Fruit fly (Drosophila melanogaster) whole organism, embryonic: ENCODE data around the gene RpL13.

ENCODE experiments used
- Bgb ChIP-seq: fragments of 200-800 bp; sonication (Bioruptor generic); IDR thresholded peaks from 2 replicates; pipeline ENCODE4 v1.3.6; 2022; ENCODE audit warnings: missing biosample characterization, missing genetic modification characterization; ENCODE audit not compliant: partially characterized antibody
- Blimp-1 ChIP-seq: fragments of 200-800 bp; sonication (Bioruptor generic); optimal IDR thresholded peaks from 3 replicates; lab custom pipeline; 2018; ENCODE audit warnings: missing biosample characterization, missing genetic modification characterization, mild to moderate bottlenecking, moderate library complexity, missing genetic modification reagents
- CG16779 ChIP-seq: fragments of 200-800 bp; sonication (Bioruptor generic); IDR thresholded peaks from 2 replicates; pipeline ENCODE4 v1.3.6; 2022; ENCODE audit warnings: missing biosample characterization, missing genetic modification characterization
- CG17361 ChIP-seq: fragments of 200-800 bp; sonication (Bioruptor generic); IDR thresholded peaks from 3 replicates; pipeline ENCODE4 v1.3.6; 2022; ENCODE audit warnings: missing biosample characterization, missing genetic modification characterization
- CG18262 ChIP-seq: fragments of 200-800 bp; optimal IDR thresholded peaks from 3 replicates; lab custom pipeline; 2019; ENCODE audit warnings: missing biosample characterization, mild to moderate bottlenecking, missing genetic modification characterization, moderate library complexity
- CG18599 ChIP-seq: fragments of 200-800 bp; sonication (Bioruptor generic); optimal IDR thresholded peaks from 3 replicates; lab custom pipeline; 2017; ENCODE audit warnings: missing biosample characterization, missing genetic modification characterization, mild to moderate bottlenecking, moderate library complexity, missing genetic modification reagents
- CG31365 ChIP-seq: fragments of 200-800 bp; sonication (Bioruptor generic); optimal IDR thresholded peaks from 2 replicates; lab custom pipeline; 2018; ENCODE audit warnings: missing biosample characterization, mild to moderate bottlenecking, missing genetic modification characterization
- CG31388 ChIP-seq: fragments of 200-800 bp; sonication (Bioruptor generic); optimal IDR thresholded peaks from 2 replicates; lab custom pipeline; 2016; ENCODE audit warnings: missing biosample characterization, missing genetic modification characterization
- CG32532 ChIP-seq: fragments of 200-800 bp; sonication (Bioruptor generic); IDR thresholded peaks from 2 replicates; pipeline ENCODE4 v1.3.6; 2022; ENCODE audit warnings: missing biosample characterization, missing genetic modification characterization
- CG4707 ChIP-seq: fragments of 200-800 bp; sonication (Bioruptor generic); optimal IDR thresholded peaks from 2 replicates; lab custom pipeline; 2018; ENCODE audit warnings: missing biosample characterization, mild to moderate bottlenecking, missing genetic modification characterization, moderate library complexity
- CG9797 ChIP-seq: fragments of 200-800 bp; sonication (Bioruptor generic); optimal IDR thresholded peaks from 3 replicates; lab custom pipeline; 2018; ENCODE audit warnings: missing biosample characterization, mild to moderate bottlenecking, missing genetic modification characterization
- Chrac-16 ChIP-seq: fragments of 200-800 bp; sonication (Bioruptor generic); optimal IDR thresholded peaks from 3 replicates; lab custom pipeline; 2016; ENCODE audit warnings: missing biosample characterization, missing genetic modification characterization
- Dip3 ChIP-seq: fragments of 200-800 bp; sonication (Bioruptor generic); optimal IDR thresholded peaks from 3 replicates; lab custom pipeline; 2016; ENCODE audit warnings: missing biosample characterization, missing genetic modification characterization
- Doc2 ChIP-seq: fragments of 200-800 bp; sonication (Bioruptor generic); IDR thresholded peaks from 2 replicates; pipeline ENCODE4 v1.3.6; 2022; ENCODE audit warnings: missing biosample characterization, missing genetic modification characterization
- Eip74EF ChIP-seq, 2 experiments: fragments of 200-800 bp in 1 of 2; fragments of >200 bp in 1 of 2; sonication (Bioruptor generic) in 1 of 2; optimal IDR thresholded peaks; 2 replicates each; lab custom pipeline; 2017 to 2019; ENCODE audit warnings: missing biosample characterization in 2 of 2, missing genetic modification characterization in 2 of 2, mild to moderate bottlenecking in 1 of 2, moderate library complexity in 1 of 2
- Ets97D ChIP-seq: fragments of 200-800 bp; sonication (Bioruptor generic); optimal IDR thresholded peaks from 3 replicates; lab custom pipeline; 2016; ENCODE audit warnings: missing biosample characterization, missing genetic modification characterization
- Fer3 ChIP-seq: fragments of 200-800 bp; sonication (Bioruptor generic); optimal IDR thresholded peaks from 2 replicates; lab custom pipeline; 2018; ENCODE audit warnings: missing biosample characterization, mild to moderate bottlenecking, missing genetic modification characterization, moderate library complexity
- GATAe ChIP-seq: fragments of 200-800 bp; sonication (Bioruptor generic); conservative IDR thresholded peaks from 2 replicates; pipeline ENCODE4 v1.3.6; 2022; ENCODE audit warnings: missing biosample characterization, missing genetic modification characterization
- Gsc ChIP-seq: fragments of 200-800 bp; sonication (Bioruptor generic); IDR thresholded peaks from 2 replicates; pipeline ENCODE4 v1.3.6; 2022; ENCODE audit warnings: missing biosample characterization, missing genetic modification characterization
- HHEX ChIP-seq: fragments of 200-800 bp; sonication (Bioruptor generic); optimal IDR thresholded peaks from 3 replicates; lab custom pipeline; 2017; ENCODE audit warnings: missing biosample characterization, mild to moderate bottlenecking, missing genetic modification characterization, missing genetic modification reagents
- Hand ChIP-seq: fragments of 200-800 bp; sonication (Bioruptor generic); optimal IDR thresholded peaks from 2 replicates; lab custom pipeline; 2017; ENCODE audit warnings: mild to moderate bottlenecking, missing biosample characterization, missing genetic modification reagents, missing genetic modification characterization
- Nf-YC ChIP-seq: fragments of 200-800 bp; optimal IDR thresholded peaks from 3 replicates; lab custom pipeline; 2019; ENCODE audit warnings: missing biosample characterization, mild to moderate bottlenecking, missing genetic modification characterization, moderate library complexity
- NfI ChIP-seq: fragments of 200-800 bp; sonication (Bioruptor generic); optimal IDR thresholded peaks from 3 replicates; lab custom pipeline; 2018; ENCODE audit warnings: missing biosample characterization, mild to moderate bottlenecking, missing genetic modification characterization, moderate library complexity
- PHDP ChIP-seq: fragments of 200-800 bp; sonication (Bioruptor generic); optimal IDR thresholded peaks from 3 replicates; lab custom pipeline; 2018; ENCODE audit warnings: missing biosample characterization, mild to moderate bottlenecking, missing genetic modification characterization, moderate library complexity
- Usf ChIP-seq: fragments of 200-800 bp; sonication (Bioruptor generic); optimal IDR thresholded peaks from 2 replicates; lab custom pipeline; 2017; ENCODE audit warnings: missing genotype, missing biosample characterization, missing genetic modification characterization
- Vsx1 ChIP-seq: fragments of 200-800 bp; sonication (Bioruptor generic); optimal IDR thresholded peaks from 2 replicates; lab custom pipeline; 2017; ENCODE audit warnings: missing biosample characterization, mild to moderate bottlenecking, missing genetic modification characterization, missing genetic modification reagents
- ab ChIP-seq: fragments of 200-800 bp; sonication (Bioruptor generic); optimal IDR thresholded peaks from 2 replicates; lab custom pipeline; 2016; ENCODE audit warnings: missing biosample characterization, missing genetic modification characterization
- amos ChIP-seq: fragments of 200-800 bp; sonication (Bioruptor generic); IDR thresholded peaks from 2 replicates; pipeline ENCODE4 v1.3.6; 2022; ENCODE audit warnings: missing biosample characterization, missing genetic modification characterization; ENCODE audit not compliant: partially characterized antibody
- cad ChIP-seq: fragments of >200 bp; optimal IDR thresholded peaks from 2 replicates; lab custom pipeline; 2017; ENCODE audit warnings: missing biosample characterization, missing genetic modification characterization
- cas ChIP-seq: fragments of 200-800 bp; sonication (Bioruptor generic); IDR thresholded peaks from 2 replicates; pipeline ENCODE4 v1.3.6; 2022; ENCODE audit warnings: missing biosample characterization, missing genetic modification characterization
- dan ChIP-seq: fragments of 200-800 bp; sonication (Bioruptor generic); IDR thresholded peaks from 2 replicates; pipeline ENCODE4 v1.3.6; 2022; ENCODE audit warnings: missing biosample characterization, missing genetic modification characterization
- dmrt99B ChIP-seq: fragments of 200-800 bp; sonication (Bioruptor generic); optimal IDR thresholded peaks from 2 replicates; lab custom pipeline; 2018; ENCODE audit warnings: missing biosample characterization, mild to moderate bottlenecking, missing genetic modification characterization, moderate library complexity
- ftz-f1 ChIP-seq: fragments of 200-800 bp; sonication (Bioruptor generic); optimal IDR thresholded peaks from 2 replicates; lab custom pipeline; 2016; ENCODE audit warnings: missing biosample characterization, missing genetic modification characterization
- hkb ChIP-seq, 2 experiments: fragments of 200-800 bp in 1 of 2; fragments of >200 bp in 1 of 2; sonication (Bioruptor generic) in 1 of 2; IDR thresholded peaks in 1 of 2; optimal IDR thresholded peaks in 1 of 2; 2 replicates each; pipeline versions ENCODE4 v1.3.6 to Lab custom; 2017 to 2022; ENCODE audit warnings: missing biosample characterization in 1 of 2, missing genetic modification characterization in 1 of 2
- lov ChIP-seq, 2 experiments: fragments of 200-800 bp in 1 of 2; fragments of >200 bp in 1 of 2; sonication (Bioruptor generic) in 1 of 2; IDR thresholded peaks in 1 of 2; optimal IDR thresholded peaks in 1 of 2; 2 replicates in 1 of 2; 3 replicates in 1 of 2; pipeline versions ENCODE4 v1.3.6 to Lab custom; 2017 to 2022; ENCODE audit warnings: missing biosample characterization in 1 of 2, missing genetic modification characterization in 1 of 2
- mld ChIP-seq: fragments of 200-800 bp; sonication (Bioruptor generic); IDR thresholded peaks from 3 replicates; pipeline ENCODE4 v1.3.6; 2022; ENCODE audit warnings: missing biosample characterization, missing genetic modification characterization; ENCODE audit not compliant: partially characterized antibody
- nom ChIP-seq: fragments of 200-800 bp; sonication (Bioruptor generic); optimal IDR thresholded peaks from 2 replicates; lab custom pipeline; 2017; ENCODE audit warnings: missing biosample characterization, missing genetic modification characterization, mild to moderate bottlenecking, moderate library complexity, missing genetic modification reagents
- p53 ChIP-seq: fragments of 200-800 bp; sonication (Bioruptor generic); optimal IDR thresholded peaks from 2 replicates; lab custom pipeline; 2016; ENCODE audit warnings: missing biosample characterization, missing genetic modification characterization
- pan ChIP-seq, 4 experiments: fragments of >200 bp in 3 of 4; fragments of 200-800 bp in 1 of 4; sonication (Bioruptor generic) in 1 of 4; optimal IDR thresholded peaks in 3 of 4; IDR thresholded peaks in 1 of 4; 2 replicates each; pipeline versions ENCODE4 v1.3.6 to Lab custom; 2017 to 2022; ENCODE audit warnings: missing biosample characterization in 2 of 4, missing genetic modification characterization in 2 of 4, mixed read lengths in 1 of 4
- pb ChIP-seq: fragments of 200-800 bp; sonication (Bioruptor generic); optimal IDR thresholded peaks from 3 replicates; lab custom pipeline; 2016; ENCODE audit warnings: missing biosample characterization, missing genetic modification characterization
- peb ChIP-seq: fragments of 200-800 bp; sonication (Bioruptor generic); IDR thresholded peaks from 2 replicates; pipeline ENCODE4 v1.3.6; 2022; ENCODE audit warnings: missing biosample characterization, missing genetic modification characterization
- pros ChIP-seq: fragments of 200-800 bp; sonication (Bioruptor generic); optimal IDR thresholded peaks from 3 replicates; lab custom pipeline; 2019; ENCODE audit warnings: missing biosample characterization, mild to moderate bottlenecking, missing genetic modification characterization, moderate library complexity
- sc ChIP-seq, 3 experiments: fragments of >200 bp in 2 of 3; fragments of 200-800 bp in 1 of 3; sonication (Bioruptor generic) in 1 of 3; optimal IDR thresholded peaks; 2 replicates in 2 of 3; 3 replicates in 1 of 3; lab custom pipeline; 2017; ENCODE audit warnings: mild to moderate bottlenecking in 1 of 3, missing biosample characterization in 1 of 3, missing genetic modification characterization in 1 of 3, missing genetic modification reagents in 1 of 3
- seq ChIP-seq: fragments of 200-800 bp; sonication (Bioruptor generic); IDR thresholded peaks from 2 replicates; pipeline ENCODE4 v1.3.6; 2022; ENCODE audit warnings: missing biosample characterization, missing genetic modification characterization
- stwl ChIP-seq: fragments of 200-800 bp; sonication (Bioruptor generic); optimal IDR thresholded peaks from 3 replicates; lab custom pipeline; 2018; ENCODE audit warnings: missing biosample characterization, mild to moderate bottlenecking, missing genetic modification characterization, moderate library complexity
- tgo ChIP-seq: fragments of 200-800 bp; sonication (Bioruptor generic); IDR thresholded peaks from 3 replicates; pipeline ENCODE4 v1.3.6; 2022; ENCODE audit warnings: missing biosample characterization, missing genetic modification characterization
- twi ChIP-seq: fragments of 200-800 bp; optimal IDR thresholded peaks from 2 replicates; lab custom pipeline; 2019; ENCODE audit warnings: missing biosample characterization, mild to moderate bottlenecking, missing genetic modification characterization, moderate library complexity
- wor ChIP-seq: fragments of 200-800 bp; sonication (Bioruptor generic); IDR thresholded peaks from 2 replicates; pipeline ENCODE4 v1.3.6; 2022; ENCODE audit warnings: missing biosample characterization, missing genetic modification characterization

RpL13 gene

dm6 chr2L:9937908-9938307 lies 29.2 kb upstream of the RpL13 start, which contains the start of gene Arglu1 (continued):
- TF ChIP-seq Blimp-1 (GFP tag; lab: Kevin White, UChicago) (no peak), p53 (GFP tag; lab: Kevin White, UChicago) (no peak), tgo (peak; percentile 28; the same call in 1 of the 3 replicates), dmrt99B (no peak), Usf (GFP tag; lab: Kevin White, UChicago) (no peak), CG4707 (GFP tag; lab: Kevin White, UChicago) (no peak), CG18599 (GFP tag; lab: Kevin White, UChicago) (no peak), CG18262 (tag; lab: Kevin White, UChicago) (no peak), CG17361 (GFP tag; lab: Robert Waterston, UW) (no peak), CG16779 (GFP tag; lab: Robert Waterston, UW) (no peak), mld (GFP tag; lab: Robert Waterston, UW) (no peak), pan (optimal IDR thresholded peaks at IDR 0.05; lab: Kevin White, UChicago) (no peak), pan (GFP tag; optimal IDR thresholded peaks at IDR 0.05 in 1 of 2, IDR thresholded peaks at IDR 0.05 in 1 of 2) (peak in 1 of 2 experiments; percentile 41), wor (no peak), Gsc (GFP tag; lab: Robert Waterston, UW) (no peak), dan (GFP tag; lab: Robert Waterston, UW) (no peak), lov (optimal IDR thresholded peaks at IDR 0.05; lab: Kevin White, UChicago) (no peak), lov (GFP tag; IDR thresholded peaks at IDR 0.05; lab: Robert Waterston, UW) (no peak), Doc2 (GFP tag; lab: Robert Waterston, UW) (no peak), NfI (GFP tag; lab: Kevin White, UChicago) (peak; percentile 26), CG31365 (tag; lab: Kevin White, UChicago) (no peak), amos (no peak; the same call in 1 of the 2 replicates), CG31388 (no peak), hkb (optimal IDR thresholded peaks at IDR 0.05; lab: Kevin White, UChicago) (no peak), hkb (GFP tag; IDR thresholded peaks at IDR 0.05; lab: Robert Waterston, UW) (peak; percentile 28; the same call in 1 of the 2 replicates), ftz-f1 (no peak), Bgb (no peak), pros (GFP tag; lab: Kevin White, UChicago) (no peak), cas (GFP tag; lab: Robert Waterston, UW) (no peak), peb (no peak), CG9797 (GFP tag; lab: Kevin White, UChicago) (peak; percentile 66), Nf-YC (no peak), PHDP (tag; lab: Kevin White, UChicago) (no peak), nom (GFP tag; lab: Kevin White, UChicago) (no peak), ab (GFP tag; lab: Kevin White, UChicago) (no peak), Vsx1 (GFP tag; lab: Kevin White, UChicago) (no peak), stwl (tag; lab: Kevin White, UChicago) (peak; percentile 52), sc (optimal IDR thresholded peaks at IDR 0.05; lab: Kevin White, UChicago) (no peak), sc (GFP tag; optimal IDR thresholded peaks at IDR 0.05; lab: Kevin White, UChicago) (no peak), Eip74EF (GFP tag; optimal IDR thresholded peaks at IDR 0.05; lab: Kevin White, UChicago) (no peak), Dip3 (GFP tag; lab: Kevin White, UChicago) (no peak), Ets97D (peak; percentile 37), seq (GFP tag; lab: Robert Waterston, UW) (no peak), GATAe (GFP tag; lab: Robert Waterston, UW) (no peak), Hand (GFP tag; lab: Kevin White, UChicago) (no peak), pb (GFP tag; lab: Kevin White, UChicago) (no peak), CG32532 (GFP tag; lab: Robert Waterston, UW) (no peak), Chrac-16 (GFP tag; lab: Kevin White, UChicago) (no peak), HHEX (GFP tag; lab: Kevin White, UChicago) (no peak), twi (tag; lab: Kevin White, UChicago) (no peak), cad (no peak), Fer3 (tag; lab: Kevin White, UChicago) (no peak)
